Fruit fly (Drosophila melanogaster): ENCODE data around the gene gzl.
A peak's percentile ranks its signal among the peaks of the same experiment; 100 is the strongest.

The gzl gene

dm6 chr3R:6426173-6426899 is 43.6 kb downstream of the gzl start (continued):
- TF ChIP-seq CG9797 (GFP tag; optimal IDR thresholded peaks at IDR 0.05) (no peak), gt (GFP tag; IDR thresholded peaks at IDR 0.05) (no peak), esg (GFP tag; conservative IDR thresholded peaks at IDR 0.05) (no peak), sug (tag; optimal IDR thresholded peaks at IDR 0.05) (no peak), MESR4 (GFP tag; optimal IDR thresholded peaks at IDR 0.05) (no peak), ato (GFP tag; IDR thresholded peaks at IDR 0.05; ENCODE audit: partially characterized antibody) (no peak), CG5953 (GFP tag; IDR thresholded peaks at IDR 0.05) (no peak), CG12942 (GFP tag; optimal IDR thresholded peaks at IDR 0.05) (no peak), sens-2 (GFP tag; IDR thresholded peaks at IDR 0.05) (no peak), az2 (GFP tag; optimal IDR thresholded peaks at IDR 0.05) (no peak), dysf (GFP tag; IDR thresholded peaks at IDR 0.05) (no peak; the same call in 2 of the 3 replicates), scrt (GFP tag; optimal IDR thresholded peaks at IDR 0.05) (no peak), CG13296 (GFP tag; optimal IDR thresholded peaks at IDR 0.05) (no peak), Nf-YC (tag; optimal IDR thresholded peaks at IDR 0.05) (no peak), NC2β (GFP tag; optimal IDR thresholded peaks at IDR 0.05) (no peak), CG17186 (GFP tag; optimal IDR thresholded peaks at IDR 0.05) (no peak), Hsf (GFP tag; optimal IDR thresholded peaks at IDR 0.05) (no peak), CG10274 (GFP tag; optimal IDR thresholded peaks at IDR 0.05) (no peak), insv (GFP tag; optimal IDR thresholded peaks at IDR 0.05) (peak; percentile 65 to 96), pan (optimal IDR thresholded peaks at IDR 0.05) (no peak), pan (GFP tag; optimal IDR thresholded peaks at IDR 0.05 in 1 of 2, IDR thresholded peaks at IDR 0.05 in 1 of 2) (peak in 1 of 2 experiments; percentile 50), CG7963 (GFP tag; IDR thresholded peaks at IDR 0.05; ENCODE audit: partially characterized antibody) (no peak), Dip3 (GFP tag; optimal IDR thresholded peaks at IDR 0.05) (no peak), CG6854 (GFP tag; optimal IDR thresholded peaks at IDR 0.05) (no peak), Sox100B (GFP tag; optimal IDR thresholded peaks at IDR 0.05) (peak; percentile 8), CG17385 (GFP tag; optimal IDR thresholded peaks at IDR 0.05) (no peak), amos (GFP tag; IDR thresholded peaks at IDR 0.05; ENCODE audit: partially characterized antibody) (peak; percentile 12; the same call in 1 of the 2 replicates), caup (GFP tag; optimal IDR thresholded peaks at IDR 0.05; ENCODE audit: severe bottlenecking) (no peak), sqz (GFP tag; optimal IDR thresholded peaks at IDR 0.05) (peak; percentile 11), ara (GFP tag; IDR thresholded peaks at IDR 0.05) (no peak), pros (GFP tag; optimal IDR thresholded peaks at IDR 0.05) (peak; percentile 57), CG30403 (GFP tag; optimal IDR thresholded peaks at IDR 0.05) (no peak), nau (GFP tag; optimal IDR thresholded peaks at IDR 0.05) (no peak), CG7357 (GFP tag; IDR thresholded peaks at IDR 0.05) (no peak), CG11085 (GFP tag; IDR thresholded peaks at IDR 0.05) (no peak), CG14667 (GFP tag; IDR thresholded peaks at IDR 0.05) (no peak), CG18619 (GFP tag; optimal IDR thresholded peaks at IDR 0.05) (no peak), psq (GFP tag; optimal IDR thresholded peaks at IDR 0.05) (no peak), ftz-f1 (GFP tag; optimal IDR thresholded peaks at IDR 0.05) (peak; percentile 60), sisA (GFP tag; IDR thresholded peaks at IDR 0.05) (no peak), CG12219 (GFP tag; optimal IDR thresholded peaks at IDR 0.05) (no peak), sima (GFP tag; optimal IDR thresholded peaks at IDR 0.05) (no peak), CG15514 (GFP tag; optimal IDR thresholded peaks at IDR 0.05) (peak; percentile 18), Fer3 (tag; optimal IDR thresholded peaks at IDR 0.05) (no peak), fd96Cb (tag; optimal IDR thresholded peaks at IDR 0.05) (no peak), grau (tag; optimal IDR thresholded peaks at IDR 0.05) (no peak), CG31441 (GFP tag; IDR thresholded peaks at IDR 0.05) (no peak), odd (GFP tag; optimal IDR thresholded peaks at IDR 0.05) (no peak), CG11504 (tag; optimal IDR thresholded peaks at IDR 0.05) (no peak), CG30431 (GFP tag; optimal IDR thresholded peaks at IDR 0.05) (no peak)
